Worm (Caenorhabditis elegans) whole organism, late embryonic: ENCODE results near the gene ncx-2.

ENCODE experiments used
- C08G9.2 ChIP-seq: sonication (generic microtip); optimal IDR thresholded peaks from 2 replicates; lab custom pipeline; 2016; ENCODE audit warnings: mild to moderate bottlenecking, missing genetic modification characterization, moderate library complexity, missing compliant biosample characterization
- F13H6.1 ChIP-seq: sonication (generic microtip); optimal IDR thresholded peaks from 2 replicates; lab custom pipeline; 2016; ENCODE audit warnings: missing genetic modification characterization, missing compliant biosample characterization
- Y22D7AL.16 ChIP-seq: sonication (generic microtip); optimal IDR thresholded peaks from 2 replicates; lab custom pipeline; 2016; ENCODE audit warnings: missing genetic modification characterization, missing compliant biosample characterization
- ama-1 ChIP-seq: fragments of 150-350 bp; optimal IDR thresholded peaks from 2 replicates; lab custom pipeline; 2014
- ceh-14 ChIP-seq: sonication (generic microtip); optimal IDR thresholded peaks from 2 replicates; lab custom pipeline; 2016; ENCODE audit warnings: missing genotype, missing genetic modification characterization, missing compliant biosample characterization
- ceh-18 ChIP-seq: sonication (generic microtip); optimal IDR thresholded peaks from 2 replicates; lab custom pipeline; 2016; ENCODE audit warnings: missing genetic modification characterization, missing compliant biosample characterization
- ceh-19 ChIP-seq: fragments of 200-800 bp; sonication (Bioruptor generic); optimal IDR thresholded peaks from 2 replicates; lab custom pipeline; 2018; ENCODE audit warnings: mild to moderate bottlenecking, missing genetic modification characterization, missing compliant biosample characterization
- ceh-2 ChIP-seq: sonication (generic microtip); optimal IDR thresholded peaks from 2 replicates; lab custom pipeline; 2016; ENCODE audit warnings: missing genotype, missing genetic modification characterization, missing compliant biosample characterization
- ceh-22 ChIP-seq: sonication (generic microtip); optimal IDR thresholded peaks from 2 replicates; lab custom pipeline; 2017; ENCODE audit warnings: missing biosample characterization, missing genetic modification characterization
- ceh-24 ChIP-seq: sonication (generic microtip); optimal IDR thresholded peaks from 2 replicates; lab custom pipeline; 2016; ENCODE audit warnings: mild to moderate bottlenecking, missing genetic modification characterization, missing compliant biosample characterization
- ceh-31 ChIP-seq: sonication (generic microtip); optimal IDR thresholded peaks from 2 replicates; lab custom pipeline; 2016; ENCODE audit warnings: missing genetic modification characterization, missing compliant biosample characterization
- ceh-34 ChIP-seq: sonication (generic microtip); optimal IDR thresholded peaks from 2 replicates; lab custom pipeline; 2016; ENCODE audit warnings: mild to moderate bottlenecking, missing genetic modification characterization, missing compliant biosample characterization
- ceh-45 ChIP-seq: fragments of 200-800 bp; sonication (Bioruptor generic); IDR thresholded peaks from 2 replicates; pipeline ENCODE4 v1.3.6; 2022; ENCODE audit warnings: missing genetic modification reagents, missing genetic modification characterization, missing compliant biosample characterization
- ceh-48 ChIP-seq: sonication (generic microtip); optimal IDR thresholded peaks from 2 replicates; lab custom pipeline; 2016; ENCODE audit warnings: missing genetic modification characterization, inconsistent platforms, missing compliant biosample characterization
- ceh-9 ChIP-seq: sonication (generic microtip); optimal IDR thresholded peaks from 2 replicates; lab custom pipeline; 2016; ENCODE audit warnings: mild to moderate bottlenecking, missing genetic modification characterization, inconsistent platforms, missing compliant biosample characterization
- che-1 ChIP-seq: sonication (generic microtip); optimal IDR thresholded peaks from 2 replicates; lab custom pipeline; 2016; ENCODE audit warnings: mild to moderate bottlenecking, missing genetic modification characterization, missing compliant biosample characterization
- dmd-4 ChIP-seq: sonication (generic microtip); optimal IDR thresholded peaks from 2 replicates; lab custom pipeline; 2016; ENCODE audit warnings: borderline replicate concordance, missing genetic modification characterization, missing compliant biosample characterization
- dve-1 ChIP-seq: sonication (generic microtip); optimal IDR thresholded peaks from 2 replicates; lab custom pipeline; 2017; ENCODE audit warnings: antibody characterized with exemption, mild to moderate bottlenecking, missing genetic modification characterization, missing compliant biosample characterization
- elt-4 ChIP-seq: sonication (generic microtip); optimal IDR thresholded peaks from 2 replicates; lab custom pipeline; 2016; ENCODE audit warnings: missing genetic modification characterization, missing compliant biosample characterization
- ets-4 ChIP-seq: sonication (generic microtip); optimal IDR thresholded peaks from 2 replicates; lab custom pipeline; 2016; ENCODE audit warnings: missing genetic modification characterization, missing compliant biosample characterization
- fax-1 ChIP-seq: sonication (generic microtip); optimal IDR thresholded peaks from 2 replicates; lab custom pipeline; 2016; ENCODE audit warnings: missing genotype, missing genetic modification characterization, missing compliant biosample characterization
- fkh-6 ChIP-seq: sonication (generic microtip); optimal IDR thresholded peaks from 2 replicates; lab custom pipeline; 2016; ENCODE audit warnings: missing genetic modification characterization, missing compliant biosample characterization
- gmeb-2 ChIP-seq: sonication (generic microtip); optimal IDR thresholded peaks from 2 replicates; lab custom pipeline; 2016; ENCODE audit warnings: missing genetic modification characterization, inconsistent platforms, missing compliant biosample characterization
- hlh-13 ChIP-seq: fragments of 200-800 bp; sonication (Bioruptor generic); optimal IDR thresholded peaks from 2 replicates; lab custom pipeline; 2018; ENCODE audit warnings: mild to moderate bottlenecking, missing genetic modification characterization, missing compliant biosample characterization
- hlh-15 ChIP-seq: sonication (generic microtip); optimal IDR thresholded peaks from 2 replicates; lab custom pipeline; 2016; ENCODE audit warnings: missing genetic modification characterization, missing compliant biosample characterization
- hlh-30 ChIP-seq: sonication (generic microtip); optimal IDR thresholded peaks from 2 replicates; lab custom pipeline; 2017; ENCODE audit warnings: antibody characterized with exemption, missing genetic modification characterization, missing compliant biosample characterization; ENCODE audit not compliant: insufficient read depth
- hlh-6 ChIP-seq: sonication (generic microtip); optimal IDR thresholded peaks from 2 replicates; lab custom pipeline; 2016; ENCODE audit warnings: missing genotype, missing genetic modification characterization, missing compliant biosample characterization
- hlh-8 ChIP-seq: sonication (generic microtip); optimal IDR thresholded peaks from 2 replicates; lab custom pipeline; 2016; ENCODE audit warnings: missing genotype, missing genetic modification characterization, missing compliant biosample characterization
- lim-6 ChIP-seq: sonication (generic microtip); optimal IDR thresholded peaks from 2 replicates; lab custom pipeline; 2016; ENCODE audit warnings: missing genetic modification characterization, missing compliant biosample characterization
- lin-11 ChIP-seq: fragments of 200-800 bp; sonication (Bioruptor generic); optimal IDR thresholded peaks from 2 replicates; lab custom pipeline; 2018; ENCODE audit warnings: mild to moderate bottlenecking, missing genetic modification characterization, missing compliant biosample characterization
- madf-2 ChIP-seq: sonication (generic microtip); optimal IDR thresholded peaks from 2 replicates; lab custom pipeline; 2017; ENCODE audit warnings: missing genetic modification characterization, missing compliant biosample characterization
- npax-4 ChIP-seq: sonication (generic microtip); optimal IDR thresholded peaks from 2 replicates; lab custom pipeline; 2016; ENCODE audit warnings: missing genetic modification characterization, missing compliant biosample characterization
- pag-3 ChIP-seq: sonication (generic microtip); optimal IDR thresholded peaks from 2 replicates; lab custom pipeline; 2016; ENCODE audit warnings: missing compliant biosample characterization, missing genetic modification characterization, borderline replicate concordance
- pax-1 ChIP-seq: fragments of 150-350 bp; optimal IDR thresholded peaks from 2 replicates; lab custom pipeline; 2014; ENCODE audit warnings: missing biosample characterization, missing genetic modification characterization
- pha-2 ChIP-seq: sonication (generic microtip); optimal IDR thresholded peaks from 2 replicates; lab custom pipeline; 2017; ENCODE audit warnings: mild to moderate bottlenecking, missing genetic modification characterization, missing compliant biosample characterization
- pha-4 ChIP-seq: fragments of 150-350 bp; optimal IDR thresholded peaks from 2 replicates; lab custom pipeline; 2018; ENCODE audit warnings: missing biosample characterization, missing genetic modification reagents, missing genetic modification characterization
- pqm-1 ChIP-seq: sonication (generic microtip); optimal IDR thresholded peaks from 2 replicates; lab custom pipeline; 2016; ENCODE audit warnings: missing genetic modification characterization, missing compliant biosample characterization
- pros-1 ChIP-seq: fragments of 150-350 bp; optimal IDR thresholded peaks from 2 replicates; lab custom pipeline; 2014; ENCODE audit warnings: missing biosample characterization, missing genetic modification reagents, missing genetic modification characterization
- rnt-1 ChIP-seq: sonication (generic microtip); optimal IDR thresholded peaks from 2 replicates; lab custom pipeline; 2016; ENCODE audit warnings: missing genetic modification characterization, missing compliant biosample characterization
- sox-2 ChIP-seq: fragments of 200-800 bp; sonication (Bioruptor generic); IDR thresholded peaks from 2 replicates; pipeline ENCODE4 v1.3.6; 2022; ENCODE audit warnings: missing genetic modification reagents, missing genetic modification characterization, missing compliant biosample characterization
- sox-4 ChIP-seq: sonication (generic microtip); optimal IDR thresholded peaks from 2 replicates; lab custom pipeline; 2017; ENCODE audit warnings: mild to moderate bottlenecking, missing genetic modification characterization, inconsistent platforms, missing compliant biosample characterization
- tbx-7 ChIP-seq: sonication (generic microtip); optimal IDR thresholded peaks from 2 replicates; lab custom pipeline; 2016; ENCODE audit warnings: missing genotype, missing genetic modification characterization, missing compliant biosample characterization
- unc-3 ChIP-seq, 2 experiments: fragments of 200-800 bp in 1 of 2; sonication (Bioruptor generic) in 1 of 2; sonication (generic microtip) in 1 of 2; conservative IDR thresholded peaks in 1 of 2; optimal IDR thresholded peaks in 1 of 2; 2 replicates each; pipeline versions ENCODE4 v1.3.6 to Lab custom; 2016 to 2022; ENCODE audit warnings: missing compliant biosample characterization in 2 of 2, missing genetic modification characterization in 2 of 2, missing genetic modification reagents in 1 of 2
- unc-86 ChIP-seq: sonication (generic microtip); optimal IDR thresholded peaks from 2 replicates; lab custom pipeline; 2016; ENCODE audit warnings: missing genetic modification characterization, missing compliant biosample characterization

The ncx-2 gene

ce11 chrV:5328314-5328713, 24.8 kb downstream of the ncx-2 start, which contains the start of gene C10G8.8:
TSS of gene C10G8.8 (minus strand) at chrV:5328414.
- TF ChIP-seq pax-1 (tag; lab: Kevin White, UChicago) (no peak), hlh-15 (no peak), ceh-14 (tag; lab: Kevin White, UChicago) (no peak), ceh-18 (tag; lab: Kevin White, UChicago) (no peak), hlh-13 (GFP tag; lab: Kevin White, UChicago) (no peak), npax-4 (tag; lab: Kevin White, UChicago) (no peak), ceh-34 (no peak), pag-3 (tag; lab: Kevin White, UChicago) (no peak), ceh-9 (tag; lab: Kevin White, UChicago) (no peak), che-1 (tag; lab: Kevin White, UChicago) (no peak), fax-1 (tag; lab: Kevin White, UChicago) (no peak), pqm-1 (tag; lab: Kevin White, UChicago) (no peak), ama-1 (no peak), fkh-6 (tag; lab: Kevin White, UChicago) (no peak), gmeb-2 (no peak), hlh-8 (tag; lab: Kevin White, UChicago) (no peak), ceh-45 (GFP tag; lab: Robert Waterston, UW) (no peak), hlh-6 (tag; lab: Kevin White, UChicago) (no peak), pha-4 (tag; lab: Kevin White, UChicago) (no peak), unc-86 (no peak)

ce11 chrV:5329677-5330266, 26.3 kb downstream of the ncx-2 start:
- peak; percentile 22 for TF ChIP-seq ceh-18 (tag; lab: Kevin White, UChicago)
- TF ChIP-seq rnt-1 (tag; lab: Kevin White, UChicago) = peak; percentile 20
- TF ChIP-seq dmd-4 = no peak
- peak; percentile 5 for TF ChIP-seq dve-1 (tag; lab: Kevin White, UChicago)
- TF ChIP-seq pax-1 (tag; lab: Kevin White, UChicago) = no peak
- TF ChIP-seq ceh-31 = peak; percentile 1
- no peak for TF ChIP-seq ceh-9 (tag; lab: Kevin White, UChicago)
- peak; percentile 7 for TF ChIP-seq ceh-19 (GFP tag; lab: Kevin White, UChicago)
- no peak for TF ChIP-seq hlh-15
- TF ChIP-seq sox-4 = peak; percentile 24
- no peak for TF ChIP-seq ceh-34
- TF ChIP-seq, all 69 proteins: peak for 6

ce11 chrV:5330967-5331366, 27.5 kb downstream of the ncx-2 start, which contains the start of gene srg-26:
TSS of gene srg-26 (plus strand) at chrV:5331267.
- no peak for TF ChIP-seq dmd-4
- no peak for TF ChIP-seq ceh-2 (tag; lab: Kevin White, UChicago)
- TF ChIP-seq ama-1 = no peak
- no peak for TF ChIP-seq hlh-30
- no peak for TF ChIP-seq ceh-24 (tag; lab: Kevin White, UChicago)
- TF ChIP-seq F13H6.1 (tag; lab: Kevin White, UChicago) = no peak
- TF ChIP-seq pros-1 (tag; lab: Kevin White, UChicago) = no peak
- TF ChIP-seq che-1 (tag; lab: Kevin White, UChicago) = no peak
- TF ChIP-seq lim-6 (tag; lab: Kevin White, UChicago) = no peak
- TF ChIP-seq unc-3 (GFP tag; conservative IDR thresholded peaks at IDR 0.05; lab: Robert Waterston, UW) = no peak
- no peak for TF ChIP-seq unc-3 (tag; optimal IDR thresholded peaks at IDR 0.05; lab: Kevin White, UChicago)
- TF ChIP-seq ceh-34 = no peak
- no peak for TF ChIP-seq Y22D7AL.16 (tag; lab: Kevin White, UChicago)
- TF ChIP-seq ceh-31 = no peak
- TF ChIP-seq gmeb-2 = no peak

- no peak for TF ChIP-seq lin-11
- no peak for TF ChIP-seq fkh-6 (tag; lab: Kevin White, UChicago)
- TF ChIP-seq sox-2 (GFP tag; lab: Robert Waterston, UW) = no peak
- no peak for TF ChIP-seq ceh-22 (tag; lab: Kevin White, UChicago)
- no peak for TF ChIP-seq madf-2
- no peak for TF ChIP-seq dmd-4
- no peak for TF ChIP-seq ceh-48 (tag; lab: Kevin White, UChicago)
- no peak for TF ChIP-seq pros-1 (tag; lab: Kevin White, UChicago)
- no peak for TF ChIP-seq tbx-7
- TF ChIP-seq lim-6 (tag; lab: Kevin White, UChicago) = no peak
- TF ChIP-seq pha-2 = no peak
- no peak for TF ChIP-seq hlh-8 (tag; lab: Kevin White, UChicago)
- no peak for TF ChIP-seq ceh-34
- TF ChIP-seq elt-4 = no peak
- no peak for TF ChIP-seq unc-86
- TF ChIP-seq fax-1 (tag; lab: Kevin White, UChicago) = no peak
- no peak for TF ChIP-seq C08G9.2 (tag; lab: Kevin White, UChicago)
- no peak for TF ChIP-seq npax-4 (tag; lab: Kevin White, UChicago)
- TF ChIP-seq ets-4 (tag; lab: Kevin White, UChicago) = no peak
- no peak for TF ChIP-seq rnt-1 (tag; lab: Kevin White, UChicago)
Observed at ce11 chrV:5334588-5334987, 31.1 kb downstream of the ncx-2 start, which contains the start of gene srg-28. TSS of gene srg-28 (plus strand) at chrV:5334888.
